Worm (Caenorhabditis elegans) whole organism, L4 larva: ENCODE data around the gene Y56A3A.28.

Source experiments
- F49E8.2 ChIP-seq: sonication (generic microtip); optimal IDR thresholded peaks from 2 replicates; lab custom pipeline; 2016; ENCODE audit warnings: missing compliant biosample characterization, mild to moderate bottlenecking, missing genetic modification characterization, borderline replicate concordance
- R02D3.7 ChIP-seq: fragments of 150-350 bp; sonication (generic microtip); optimal IDR thresholded peaks from 3 replicates; lab custom pipeline; 2014; ENCODE audit warnings: missing biosample characterization, missing genetic modification characterization
- Y48G9A.11 ChIP-seq: fragments of 200-800 bp; sonication (Bioruptor generic); IDR thresholded peaks from 2 replicates; pipeline ENCODE4 v1.3.6; 2022; ENCODE audit warnings: missing genetic modification reagents, missing genetic modification characterization, missing compliant biosample characterization
- ZK546.5 ChIP-seq, 2 experiments: sonication (generic microtip); optimal IDR thresholded peaks; 2 replicates each; lab custom pipeline; 2017; ENCODE audit warnings: missing biosample characterization in 2 of 2, missing genetic modification characterization in 2 of 2
- aha-1 ChIP-seq: fragments of 150-350 bp; peaks from one replicate; lab custom pipeline; 2014; ENCODE audit warnings: missing biosample characterization, missing genetic modification characterization
- aly-2 ChIP-seq: sonication (generic microtip); optimal IDR thresholded peaks from 2 replicates; lab custom pipeline; 2018; ENCODE audit warnings: missing biosample characterization, missing genetic modification characterization
- ama-1 ChIP-seq: fragments of 150-350 bp; optimal IDR thresholded peaks from 2 replicates; lab custom pipeline; 2014; ENCODE audit warnings: inconsistent platforms, mixed read lengths
- ceh-20 ChIP-seq: fragments of 200-800 bp; sonication (Bioruptor generic); IDR thresholded peaks from 2 replicates; pipeline ENCODE4 v1.3.6; 2022; ENCODE audit warnings: missing genetic modification reagents, missing genetic modification characterization, missing compliant biosample characterization
- ces-1 ChIP-seq: fragments of 150-350 bp; sonication (generic microtip); optimal IDR thresholded peaks from 4 replicates; lab custom pipeline; 2014; ENCODE audit warnings: missing biosample characterization, missing genetic modification reagents, missing genetic modification characterization
- daf-16 ChIP-seq, 3 experiments: sonication (generic microtip); optimal IDR thresholded peaks; 2 replicates each; lab custom pipeline; 2016 to 2017; ENCODE audit warnings: missing genetic modification characterization in 3 of 3, missing genetic modification reagents in 3 of 3, mild to moderate bottlenecking in 2 of 3, missing compliant biosample characterization in 2 of 3, missing biosample characterization in 1 of 3, moderate library complexity in 1 of 3
- dmd-6 ChIP-seq: fragments of 200-800 bp; sonication (Bioruptor generic); IDR thresholded peaks from 2 replicates; pipeline ENCODE4 v1.3.6; 2022; ENCODE audit warnings: missing genetic modification reagents, missing genetic modification characterization, missing compliant biosample characterization
- dmd-9 ChIP-seq: fragments of 200-800 bp; sonication (Bioruptor generic); IDR thresholded peaks from 2 replicates; pipeline ENCODE4 v1.3.6; 2022; ENCODE audit warnings: missing genetic modification reagents, missing genetic modification characterization, missing compliant biosample characterization
- duxl-1 ChIP-seq: sonication (generic microtip); optimal IDR thresholded peaks from 2 replicates; lab custom pipeline; 2016; ENCODE audit warnings: mild to moderate bottlenecking, missing genetic modification characterization, moderate library complexity, missing compliant biosample characterization; ENCODE audit not compliant: poor library complexity
- egl-27 ChIP-seq: sonication (generic microtip); optimal IDR thresholded peaks from 3 replicates; lab custom pipeline; 2017; ENCODE audit warnings: missing biosample characterization, missing genetic modification reagents, missing genetic modification characterization
- egl-43 ChIP-seq: fragments of 200-800 bp; sonication (Bioruptor generic); IDR thresholded peaks from 2 replicates; pipeline ENCODE4 v1.3.6; 2022; ENCODE audit warnings: missing genetic modification reagents, missing genetic modification characterization, missing compliant biosample characterization
- fos-1 ChIP-seq: fragments of 150-350 bp; optimal IDR thresholded peaks from 2 replicates; lab custom pipeline; 2014; ENCODE audit warnings: missing biosample characterization, missing genetic modification characterization
- hif-1 ChIP-seq, 2 experiments: sonication (generic microtip); optimal IDR thresholded peaks; 2 replicates each; lab custom pipeline; 2016 to 2017; ENCODE audit warnings: missing compliant biosample characterization in 2 of 2, missing genetic modification characterization in 2 of 2, missing genetic modification reagents in 2 of 2, missing genotype in 2 of 2, mild to moderate bottlenecking in 1 of 2
- hlh-11 ChIP-seq: fragments of 200-800 bp; sonication (Bioruptor generic); optimal IDR thresholded peaks from 2 replicates; lab custom pipeline; 2018; ENCODE audit warnings: mild to moderate bottlenecking, missing genetic modification characterization, missing compliant biosample characterization
- hlh-30 ChIP-seq: sonication (generic microtip); optimal IDR thresholded peaks from 2 replicates; lab custom pipeline; 2017; ENCODE audit warnings: antibody characterized with exemption, mild to moderate bottlenecking, missing genetic modification characterization, missing compliant biosample characterization; ENCODE audit not compliant: insufficient read depth
- lim-7 ChIP-seq: fragments of 200-800 bp; sonication (Bioruptor generic); IDR thresholded peaks from 2 replicates; pipeline ENCODE4 v1.3.6; 2022; ENCODE audit warnings: missing genetic modification characterization, missing compliant biosample characterization
- lin-1 ChIP-seq: fragments of 200-800 bp; sonication (Bioruptor generic); IDR thresholded peaks from 2 replicates; pipeline ENCODE4 v1.3.6; 2022; ENCODE audit warnings: missing genetic modification reagents, missing genetic modification characterization, missing compliant biosample characterization
- lin-15B ChIP-seq: fragments of 150-350 bp; sonication (generic microtip); optimal IDR thresholded peaks from 3 replicates; lab custom pipeline; 2014; ENCODE audit warnings: missing biosample characterization, missing genetic modification characterization
- lin-29 ChIP-seq: fragments of 200-800 bp; sonication (Bioruptor generic); IDR thresholded peaks from 2 replicates; pipeline ENCODE4 v1.3.6; 2022; ENCODE audit warnings: missing genetic modification reagents, missing genetic modification characterization, missing compliant biosample characterization
- lin-39 ChIP-seq: fragments of 150-350 bp; optimal IDR thresholded peaks from 2 replicates; lab custom pipeline; 2014; ENCODE audit warnings: missing biosample characterization, missing genetic modification reagents, missing genetic modification characterization
- lsy-2 ChIP-seq, 2 experiments: fragments of 150-350 bp in 1 of 2; sonication (generic microtip) in 1 of 2; optimal IDR thresholded peaks; 2 replicates each; lab custom pipeline; 2014 to 2017; ENCODE audit warnings: missing biosample characterization in 2 of 2, missing genetic modification characterization in 2 of 2
- madf-9 ChIP-seq: fragments of 200-800 bp; sonication (Bioruptor generic); conservative IDR thresholded peaks from 2 replicates; pipeline ENCODE4 v1.3.6; 2022; ENCODE audit warnings: missing genetic modification reagents, missing genetic modification characterization, missing compliant biosample characterization
- mdt-29 ChIP-seq: fragments of 200-800 bp; sonication (Bioruptor generic); IDR thresholded peaks from 2 replicates; pipeline ENCODE4 v1.3.6; 2022; ENCODE audit warnings: missing genetic modification reagents, missing genetic modification characterization, missing compliant biosample characterization
- mep-1 ChIP-seq: fragments of 150-350 bp; sonication (generic microtip); optimal IDR thresholded peaks from 3 replicates; lab custom pipeline; 2014; ENCODE audit warnings: missing biosample characterization, missing genetic modification characterization
- mes-2 ChIP-seq: sonication (generic microtip); optimal IDR thresholded peaks from 2 replicates; lab custom pipeline; 2016; ENCODE audit warnings: missing genotype, mild to moderate bottlenecking, missing genetic modification characterization, missing compliant biosample characterization; ENCODE audit not compliant: poor library complexity, severe bottlenecking
- mxl-3 ChIP-seq: fragments of 200-800 bp; sonication (Bioruptor generic); optimal IDR thresholded peaks from 2 replicates; lab custom pipeline; 2018; ENCODE audit warnings: mild to moderate bottlenecking, missing genetic modification characterization, missing compliant biosample characterization
- nhr-11 ChIP-seq: fragments of 150-350 bp; optimal IDR thresholded peaks from 2 replicates; lab custom pipeline; 2014; ENCODE audit warnings: missing biosample characterization, missing genetic modification characterization
- nhr-237 ChIP-seq: sonication (generic microtip); optimal IDR thresholded peaks from 2 replicates; lab custom pipeline; 2017; ENCODE audit warnings: missing biosample characterization, missing genetic modification characterization
- nhr-25 ChIP-seq: sonication (generic microtip); optimal IDR thresholded peaks from 2 replicates; lab custom pipeline; 2017; ENCODE audit warnings: missing genetic modification characterization, mild to moderate bottlenecking, missing compliant biosample characterization, antibody characterized with exemption, moderate library complexity, borderline replicate concordance; ENCODE audit not compliant: insufficient read depth
- nhr-42 ChIP-seq: fragments of 200-800 bp; sonication (Bioruptor generic); IDR thresholded peaks from 2 replicates; pipeline ENCODE4 v1.3.6; 2022; ENCODE audit warnings: missing genetic modification characterization, missing compliant biosample characterization
- nhr-6 ChIP-seq: fragments of 150-350 bp; optimal IDR thresholded peaks from 2 replicates; lab custom pipeline; 2014; ENCODE audit warnings: missing biosample characterization, missing genetic modification characterization
- pqm-1 ChIP-seq: sonication (generic microtip); optimal IDR thresholded peaks from 2 replicates; lab custom pipeline; 2017; ENCODE audit warnings: missing biosample characterization, missing genetic modification characterization
- rbr-2 ChIP-seq: sonication (generic microtip); optimal IDR thresholded peaks from 2 replicates; lab custom pipeline; 2016; ENCODE audit warnings: missing genotype, missing genetic modification characterization, missing compliant biosample characterization
- saeg-2 ChIP-seq: fragments of 200-800 bp; sonication (Bioruptor generic); IDR thresholded peaks from 2 replicates; pipeline ENCODE4 v1.3.6; 2022; ENCODE audit warnings: missing genetic modification reagents, missing genetic modification characterization, missing compliant biosample characterization
- sdz-12 ChIP-seq: fragments of 200-800 bp; sonication (Bioruptor generic); optimal IDR thresholded peaks from 2 replicates; lab custom pipeline; 2018; ENCODE audit warnings: mild to moderate bottlenecking, missing genetic modification characterization, missing compliant biosample characterization
- set-16 ChIP-seq: fragments of 200-800 bp; sonication (Bioruptor generic); IDR thresholded peaks from 2 replicates; pipeline ENCODE4 v1.3.6; 2022; ENCODE audit warnings: missing genetic modification reagents, missing genetic modification characterization, missing compliant biosample characterization
- snpc-1.2 ChIP-seq: fragments of 200-800 bp; sonication (Bioruptor generic); IDR thresholded peaks from 2 replicates; pipeline ENCODE4 v1.3.6; 2022; ENCODE audit warnings: missing genetic modification reagents, missing genetic modification characterization, missing compliant biosample characterization
- snpc-4 ChIP-seq: fragments of 150-350 bp; optimal IDR thresholded peaks from 2 replicates; lab custom pipeline; 2014; ENCODE audit warnings: missing biosample characterization, missing genetic modification characterization
- spr-1 ChIP-seq: sonication (generic microtip); optimal IDR thresholded peaks from 2 replicates; lab custom pipeline; 2016; ENCODE audit warnings: mild to moderate bottlenecking, missing genetic modification characterization, missing compliant biosample characterization
- spr-3 ChIP-seq: fragments of 200-800 bp; sonication (Bioruptor generic); optimal IDR thresholded peaks from 2 replicates; lab custom pipeline; 2018; ENCODE audit warnings: mild to moderate bottlenecking, missing genetic modification characterization, missing compliant biosample characterization
- tra-1 ChIP-seq: fragments of 200-800 bp; sonication (Bioruptor generic); IDR thresholded peaks from 2 replicates; pipeline ENCODE4 v1.3.6; 2022; ENCODE audit warnings: missing genetic modification reagents, missing genetic modification characterization, missing compliant biosample characterization
- unc-62 ChIP-seq, 3 experiments: fragments of 150-350 bp in 1 of 3; sonication (generic microtip); optimal IDR thresholded peaks in 2 of 3; peaks in 1 of 3; 1 replicate in 1 of 3; 2 replicates in 2 of 3; lab custom pipeline; 2014 to 2017; ENCODE audit warnings: missing biosample characterization in 3 of 3, missing genetic modification characterization in 3 of 3, missing genetic modification reagents in 3 of 3, missing genotype in 1 of 3
- zag-1 ChIP-seq: fragments of 150-350 bp; optimal IDR thresholded peaks from 2 replicates; lab custom pipeline; 2014; ENCODE audit warnings: missing biosample characterization, missing genetic modification characterization
- zfp-3 ChIP-seq: fragments of 200-800 bp; sonication (Bioruptor generic); conservative IDR thresholded peaks from 2 replicates; pipeline ENCODE4 v1.3.6; 2022; ENCODE audit warnings: missing genetic modification reagents, missing genetic modification characterization, missing compliant biosample characterization
- zip-11 ChIP-seq: fragments of 200-800 bp; sonication (Bioruptor generic); IDR thresholded peaks from 2 replicates; pipeline ENCODE4 v1.3.6; 2022; ENCODE audit warnings: missing genetic modification characterization, missing compliant biosample characterization

Y56A3A.28 gene

DNA sequence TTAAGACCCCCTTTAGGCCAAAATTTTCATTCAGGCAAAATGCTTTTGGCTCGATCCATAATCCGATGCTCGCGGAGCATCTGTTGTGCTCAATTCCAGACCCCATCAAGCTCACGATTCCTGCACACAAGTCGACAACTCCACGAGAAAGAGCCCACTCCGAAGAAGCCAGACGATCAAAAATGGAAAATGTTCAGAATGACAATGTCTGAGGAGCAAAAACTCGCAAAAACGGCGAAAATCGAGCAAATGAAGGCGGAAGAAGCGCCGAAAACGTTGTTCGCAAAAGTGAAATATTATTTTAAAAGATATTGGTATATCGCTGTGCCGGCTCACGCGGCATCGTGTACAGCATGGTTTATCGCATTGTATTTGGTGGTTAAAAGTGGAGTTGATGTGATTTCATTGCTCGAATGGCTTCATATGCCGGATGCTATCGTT lies 49.5 kb downstream of the Y56A3A.28 start, which contains the start of gene Y56A3A.22 (continued):
- TF ChIP-seq nhr-6 (no peak), pqm-1 (no peak), hlh-11 (tag; lab: Kevin White, UChicago) (peak; percentile 42), set-16 (peak; percentile 22; the same call in 1 of the 2 replicates), mes-2 (peak; percentile 51), ces-1 (GFP tag; lab: Kevin White, UChicago) (no peak), unc-62 (GFP tag; optimal IDR thresholded peaks at IDR 0.05 in 1 of 2; lab: Kevin White, UChicago) (no peak), unc-62 (tag; optimal IDR thresholded peaks at IDR 0.05; lab: Kevin White, UChicago) (no peak), ama-1 (peak; percentile 92), lin-39 (tag; lab: Kevin White, UChicago) (no peak), hif-1 (tag; optimal IDR thresholded peaks at IDR 0.05; lab: Kevin White, UChicago) (no peak), mxl-3 (GFP tag; lab: Kevin White, UChicago) (peak; percentile 6), aha-1 (tag; lab: Kevin White, UChicago) (peak; percentile 96), mdt-29 (GFP tag; lab: Robert Waterston, UW) (no peak), aly-2 (tag; lab: Kevin White, UChicago) (no peak), F49E8.2 (tag; lab: Kevin White, UChicago) (no peak), ZK546.5 (tag; optimal IDR thresholded peaks at IDR 0.05; lab: Kevin White, UChicago) (no peak), Y48G9A.11 (GFP tag; lab: Robert Waterston, UW) (peak; percentile 43; the same call in 1 of the 2 replicates), lin-29 (GFP tag; lab: Robert Waterston, UW) (no peak), zag-1 (tag; lab: Kevin White, UChicago) (no peak), daf-16 (GFP tag; optimal IDR thresholded peaks at IDR 0.05; lab: Kevin White, UChicago) (peak in 1 of 2 experiments; percentile 69), daf-16 (tag; optimal IDR thresholded peaks at IDR 0.05; lab: Kevin White, UChicago) (peak; percentile 27), zfp-3 (GFP tag; lab: Robert Waterston, UW) (no peak; the same call in 1 of the 2 replicates), egl-27 (no peak), lim-7 (GFP tag; lab: Robert Waterston, UW) (0 out of 2 replicates have a peak, but pooled peaks have one; percentile 21), dmd-9 (GFP tag; lab: Robert Waterston, UW) (no peak), nhr-42 (GFP tag; lab: Robert Waterston, UW) (peak; percentile 59), nhr-11 (tag; lab: Kevin White, UChicago) (no peak), spr-1 (peak; percentile 30), snpc-1.2 (GFP tag; lab: Robert Waterston, UW) (peak; percentile 69), lsy-2 (tag; optimal IDR thresholded peaks at IDR 0.05; lab: Kevin White, UChicago) (peak in 1 of 2 experiments; percentile 3), spr-3 (GFP tag; lab: Kevin White, UChicago) (peak; percentile 67), nhr-25 (tag; lab: Kevin White, UChicago) (no peak), lin-1 (GFP tag; lab: Robert Waterston, UW) (no peak), duxl-1 (peak; percentile 23), hlh-30 (tag; lab: Kevin White, UChicago) (no peak), ceh-20 (GFP tag; lab: Robert Waterston, UW) (peak; percentile 50; the same call in 1 of the 2 replicates), lin-15B (tag; lab: Kevin White, UChicago) (no peak), nhr-237 (no peak), mep-1 (tag; lab: Kevin White, UChicago) (peak; percentile 22), egl-43 (GFP tag; lab: Robert Waterston, UW) (peak; percentile 55; the same call in 1 of the 2 replicates), sdz-12 (GFP tag; lab: Kevin White, UChicago) (no peak), rbr-2 (peak; percentile 44), R02D3.7 (no peak), madf-9 (GFP tag; lab: Robert Waterston, UW) (peak; percentile 17; the same call in 1 of the 2 replicates), zip-11 (no peak), saeg-2 (GFP tag; lab: Robert Waterston, UW) (no peak), snpc-4 (tag; lab: Kevin White, UChicago) (no peak), tra-1 (GFP tag; lab: Robert Waterston, UW) (peak; percentile 43; the same call in 1 of the 2 replicates), fos-1 (tag; lab: Kevin White, UChicago) (no peak), dmd-6 (GFP tag; lab: Robert Waterston, UW) (no peak)
